Worm (Caenorhabditis elegans): ENCODE results near the gene nrde-3.
A peak's percentile ranks its signal among the peaks of the same experiment; 100 is the strongest.

Gene nrde-3

DNA sequence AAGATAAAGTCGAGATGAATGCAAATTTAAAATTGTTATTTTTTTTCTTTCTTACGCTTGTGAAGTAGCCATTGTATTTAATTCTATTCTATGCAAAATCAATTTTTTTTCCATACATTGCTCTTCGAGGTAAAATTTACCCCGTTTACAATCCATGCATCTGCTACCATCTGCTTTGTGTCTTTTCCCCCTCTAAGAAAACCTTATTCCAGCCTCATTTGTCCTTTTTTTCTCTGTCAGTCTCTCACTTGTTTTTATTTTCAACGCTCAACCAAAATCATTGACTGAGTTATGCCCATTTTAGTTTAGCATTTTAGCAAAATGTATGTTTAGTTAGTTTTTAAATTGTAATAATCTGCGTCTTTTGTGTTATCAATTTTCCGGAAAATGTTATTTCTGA, 2.1 kb upstream of the nrde-3 start:
- TF ChIP-seq skn-1 (tag; optimal IDR thresholded peaks at IDR 0.05): peak; percentile 25
- TF ChIP-seq aha-1 (tag; optimal IDR thresholded peaks at IDR 0.05): no peak
- peak; percentile 10 for TF ChIP-seq mep-1 (tag; optimal IDR thresholded peaks at IDR 0.05)
- no peak for TF ChIP-seq elt-2 (tag; optimal IDR thresholded peaks at IDR 0.05)
- TF ChIP-seq efl-1 (optimal IDR thresholded peaks at IDR 0.05): peak in 1 of 2 experiments; percentile 18
- TF ChIP-seq efl-1 (GFP tag; optimal IDR thresholded peaks at IDR 0.05 in 1 of 2): peak in 1 of 2 experiments; percentile 42
- no peak for TF ChIP-seq fkh-10 (GFP tag; optimal IDR thresholded peaks at IDR 0.05)
- TF ChIP-seq pqm-1 (tag; optimal IDR thresholded peaks at IDR 0.05): no peak
- no peak for TF ChIP-seq fkh-4 (tag; optimal IDR thresholded peaks at IDR 0.05; ENCODE audit: borderline replicate concordance)
- TF ChIP-seq zip-4 (GFP tag; optimal IDR thresholded peaks at IDR 0.05): no peak
- no peak for TF ChIP-seq nhr-90 (tag; optimal IDR thresholded peaks at IDR 0.05; ENCODE audit: poor library complexity)
- no peak for TF ChIP-seq rnt-1 (tag; optimal IDR thresholded peaks at IDR 0.05)
- no peak for TF ChIP-seq lin-15B (tag; optimal IDR thresholded peaks at IDR 0.05)

DNA sequence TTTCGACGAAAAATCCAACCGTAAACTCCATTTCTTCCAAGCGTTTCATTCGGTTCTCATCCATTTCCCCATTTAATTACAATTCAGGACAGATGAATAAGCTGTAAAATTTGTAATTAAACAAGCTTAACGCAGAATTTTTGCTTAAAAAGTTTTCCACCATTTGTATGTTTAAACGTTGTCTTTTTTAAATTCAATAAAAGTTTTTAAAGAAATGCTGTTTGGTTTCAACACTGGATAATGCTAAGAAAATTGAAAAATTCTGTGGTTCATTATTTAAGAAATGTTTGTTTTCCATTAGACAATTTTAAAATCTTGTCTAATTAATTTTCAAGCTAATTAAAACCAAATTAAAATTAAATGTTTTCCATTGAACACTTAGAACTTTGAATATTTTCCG, 8.5 kb downstream of the nrde-3 start, which contains the start of gene R04A9.3:
Gene R04A9.3, minus strand, starts transcription at position 101 of the 400 bp plus-strand sequence.
- TF ChIP-seq fkh-8 (tag; optimal IDR thresholded peaks at IDR 0.05) (no peak), lir-3 (tag; optimal IDR thresholded peaks at IDR 0.05; ENCODE audit: poor library complexity) (no peak), pax-3 (tag; optimal IDR thresholded peaks at IDR 0.05) (no peak), fkh-4 (tag; optimal IDR thresholded peaks at IDR 0.05; ENCODE audit: borderline replicate concordance) (no peak), F16B12.6 (tag; optimal IDR thresholded peaks at IDR 0.05) (no peak), mep-1 (tag; optimal IDR thresholded peaks at IDR 0.05) (no peak), nhr-85 (tag) (no peak)

DNA sequence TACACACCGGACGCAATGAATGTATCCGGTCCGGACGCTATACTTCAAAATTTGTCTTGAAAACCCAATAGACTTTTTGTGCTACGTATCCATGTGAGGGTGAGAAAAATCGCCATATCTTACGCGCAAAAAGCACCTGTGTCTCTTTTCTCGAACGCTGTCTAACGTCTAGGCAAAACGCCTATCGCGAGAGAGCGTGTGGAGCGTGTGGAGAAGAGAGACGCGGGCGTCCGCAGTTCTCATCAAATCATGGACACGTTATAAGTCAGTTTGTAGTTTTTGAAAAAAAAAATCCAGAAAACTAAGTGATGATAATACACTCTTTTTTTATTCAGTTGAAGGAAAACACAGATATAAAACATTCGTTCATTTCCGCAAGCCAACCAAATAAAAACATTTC, 9.0 kb downstream of the nrde-3 start:
- TF ChIP-seq hlh-17 (GFP tag; optimal IDR thresholded peaks at IDR 0.05; ENCODE audit: borderline replicate concordance) (no peak), F16B12.6 (tag; optimal IDR thresholded peaks at IDR 0.05) (peak; percentile 38), ceh-90 (tag; optimal IDR thresholded peaks at IDR 0.05) (no peak), lin-39 (tag; optimal IDR thresholded peaks at IDR 0.05) (no peak), mep-1 (tag; optimal IDR thresholded peaks at IDR 0.05) (no peak), zag-1 (tag; optimal IDR thresholded peaks at IDR 0.05) (no peak), pag-3 (tag; optimal IDR thresholded peaks at IDR 0.05; ENCODE audit: borderline replicate concordance, insufficient read depth) (no peak), ztf-11 (tag; optimal IDR thresholded peaks at IDR 0.05) (no peak), snpc-4 (tag; optimal IDR thresholded peaks at IDR 0.05) (no peak), nhr-77 (tag; optimal IDR thresholded peaks at IDR 0.05) (no peak), elt-3 (tag; optimal IDR thresholded peaks at IDR 0.05) (no peak), lin-35 (GFP tag; optimal IDR thresholded peaks at IDR 0.05) (peak in 1 of 2 experiments; percentile 35), nhr-47 (tag; optimal IDR thresholded peaks at IDR 0.05) (peak; percentile 13), nhr-237 (tag; optimal IDR thresholded peaks at IDR 0.05) (no peak), fos-1 (tag; optimal IDR thresholded peaks at IDR 0.05) (no peak), pqm-1 (tag; optimal IDR thresholded peaks at IDR 0.05) (no peak), egl-27 (tag; optimal IDR thresholded peaks at IDR 0.05) (no peak), grh-1 (GFP tag; IDR thresholded peaks at IDR 0.05) (no peak), egl-13 (tag; optimal IDR thresholded peaks at IDR 0.05) (no peak), dsc-1 (tag; optimal IDR thresholded peaks at IDR 0.05) (no peak), nhr-28 (tag; optimal IDR thresholded peaks at IDR 0.05) (no peak), nhr-85 (tag) (no peak), mdl-1 (tag; optimal IDR thresholded peaks at IDR 0.05) (peak in 1 of 2 experiments; percentile 8), lin-15B (tag; optimal IDR thresholded peaks at IDR 0.05) (no peak), fkh-4 (tag; optimal IDR thresholded peaks at IDR 0.05; ENCODE audit: borderline replicate concordance) (no peak), mab-9 (GFP tag; IDR thresholded peaks at IDR 0.05) (no peak), ama-1 (optimal IDR thresholded peaks at IDR 0.05) (no peak), elt-2 (tag; optimal IDR thresholded peaks at IDR 0.05) (no peak), dpl-1 (GFP tag; optimal IDR thresholded peaks at IDR 0.05) (no peak), ets-5 (GFP tag; IDR thresholded peaks at IDR 0.05) (no peak), ceh-82 (tag; optimal IDR thresholded peaks at IDR 0.05) (no peak), snu-23 (GFP tag; optimal IDR thresholded peaks at IDR 0.05) (peak; percentile 24), irx-1 (tag; optimal IDR thresholded peaks at IDR 0.05) (no peak), C34B4.2 (tag; optimal IDR thresholded peaks at IDR 0.05) (no peak), aly-2 (tag; optimal IDR thresholded peaks at IDR 0.05) (no peak), sup-37 (GFP tag; optimal IDR thresholded peaks at IDR 0.05) (no peak), ces-1 (GFP tag; optimal IDR thresholded peaks at IDR 0.05) (no peak), blmp-1 (tag; optimal IDR thresholded peaks at IDR 0.05) (no peak)
